ENCODE assay signal across 1 fruit fly cellular context in genomic region chrX:3108903-3109302, dm6.
TF ChIP-seq lines count a peak whose summit lies in the region.

No protein-coding gene starts in this region.

TF ChIP-seq in whole organism, embryonic, 481 proteins besides CTCF, POLR2A, EP300 and RAD21 (continued from another document and continues in another):
- TF ChIP-seq CG15269 (tag; optimal IDR thresholded peaks at IDR 0.05; lab: Kevin White, UChicago) (peak; percentile 76), zfh1 (GFP tag; IDR thresholded peaks at IDR 0.05; lab: Robert Waterston, UW) (0 out of 3 replicates have a peak, but pooled peaks have one; percentile 35), sug (tag; optimal IDR thresholded peaks at IDR 0.05; lab: Kevin White, UChicago) (peak; percentile 6), sens-2 (GFP tag; IDR thresholded peaks at IDR 0.05; lab: Robert Waterston, UW) (no peak), CG43689 (GFP tag; IDR thresholded peaks at IDR 0.05; lab: Robert Waterston, UW) (no peak), GATAe (GFP tag; conservative IDR thresholded peaks at IDR 0.05; lab: Robert Waterston, UW) (no peak), CG10267 (tag; optimal IDR thresholded peaks at IDR 0.05; lab: Kevin White, UChicago) (no peak), CG17829 (tag; optimal IDR thresholded peaks at IDR 0.05; lab: Kevin White, UChicago) (peak; percentile 43), CG9609 (GFP tag; optimal IDR thresholded peaks at IDR 0.05; lab: Kevin White, UChicago) (no peak), Elba2 (GFP tag; optimal IDR thresholded peaks at IDR 0.05; lab: Kevin White, UChicago) (no peak), CG8290 (GFP tag; optimal IDR thresholded peaks at IDR 0.05; lab: Kevin White, UChicago) (peak; percentile 20), CG8290 (tag; optimal IDR thresholded peaks at IDR 0.05; lab: Kevin White, UChicago) (no peak), emc (GFP tag; optimal IDR thresholded peaks at IDR 0.05; lab: Kevin White, UChicago) (no peak), so (GFP tag; IDR thresholded peaks at IDR 0.05; lab: Robert Waterston, UW) (0 out of 3 replicates have a peak, but pooled peaks have one; percentile 22), Asciz (GFP tag; optimal IDR thresholded peaks at IDR 0.05; lab: Kevin White, UChicago) (no peak), org-1 (GFP tag; optimal IDR thresholded peaks at IDR 0.05; lab: Kevin White, UChicago) (peak; percentile 2), kay (GFP tag; optimal IDR thresholded peaks at IDR 0.05; lab: Kevin White, UChicago) (no peak), h (optimal IDR thresholded peaks at IDR 0.05; lab: Kevin White, UChicago) (no peak), HmgZ (tag; optimal IDR thresholded peaks at IDR 0.05; lab: Kevin White, UChicago) (no peak), row (GFP tag; IDR thresholded peaks at IDR 0.05; lab: Robert Waterston, UW) (peak; percentile 63), CG7987 (GFP tag; optimal IDR thresholded peaks at IDR 0.05; lab: Kevin White, UChicago) (no peak), gsb (GFP tag; IDR thresholded peaks at IDR 0.05; lab: Robert Waterston, UW) (peak; percentile 57), NfI (GFP tag; optimal IDR thresholded peaks at IDR 0.05; lab: Kevin White, UChicago) (peak; percentile 36), btn (GFP tag; optimal IDR thresholded peaks at IDR 0.05; lab: Kevin White, UChicago) (no peak), CG17912 (GFP tag; optimal IDR thresholded peaks at IDR 0.05; lab: Kevin White, UChicago) (no peak), CG11456 (GFP tag; IDR thresholded peaks at IDR 0.05; lab: Robert Waterston, UW) (peak; percentile 54; the same call in 1 of the 3 replicates), trem (tag; optimal IDR thresholded peaks at IDR 0.05; lab: Kevin White, UChicago) (no peak), CG15601 (tag; optimal IDR thresholded peaks at IDR 0.05; lab: Kevin White, UChicago) (peak; percentile 12), MESR4 (GFP tag; optimal IDR thresholded peaks at IDR 0.05; lab: Kevin White, UChicago) (no peak), Deaf1 (tag; optimal IDR thresholded peaks at IDR 0.05; lab: Kevin White, UChicago) (no peak), CG32767 (GFP tag; IDR thresholded peaks at IDR 0.05; lab: Robert Waterston, UW) (no peak), Opbp (GFP tag; IDR thresholded peaks at IDR 0.05; lab: Robert Waterston, UW; ENCODE audit: partially characterized antibody) (no peak), vvl (GFP tag; IDR thresholded peaks at IDR 0.05; lab: Robert Waterston, UW) (peak; percentile 70), CG14860 (GFP tag; IDR thresholded peaks at IDR 0.05; lab: Robert Waterston, UW; ENCODE audit: partially characterized antibody) (no peak), mirr (GFP tag; optimal IDR thresholded peaks at IDR 0.05; lab: Kevin White, UChicago) (no peak), CG12391 (tag; optimal IDR thresholded peaks at IDR 0.05; lab: Kevin White, UChicago) (peak; percentile 63), CG15514 (GFP tag; optimal IDR thresholded peaks at IDR 0.05; lab: Kevin White, UChicago) (no peak), CG13775 (GFP tag; optimal IDR thresholded peaks at IDR 0.05; lab: Kevin White, UChicago) (peak; percentile 41), CG4424 (GFP tag; optimal IDR thresholded peaks at IDR 0.05; lab: Kevin White, UChicago) (no peak), salm (tag; optimal IDR thresholded peaks at IDR 0.05; lab: Kevin White, UChicago) (peak; percentile 15), CG11085 (GFP tag; IDR thresholded peaks at IDR 0.05; lab: Robert Waterston, UW) (0 out of 2 replicates have a peak, but pooled peaks have one; percentile 41), CG30020 (tag; optimal IDR thresholded peaks at IDR 0.05; lab: Kevin White, UChicago) (no peak), Trl (optimal IDR thresholded peaks at IDR 0.05; lab: Kevin White, UChicago) (no peak), Trl (GFP tag; optimal IDR thresholded peaks at IDR 0.05; lab: Kevin White, UChicago) (no peak), slp2 (GFP tag; optimal IDR thresholded peaks at IDR 0.05; lab: Kevin White, UChicago) (no peak), BtbVII (GFP tag; optimal IDR thresholded peaks at IDR 0.05; lab: Kevin White, UChicago) (no peak), CoRest (tag; optimal IDR thresholded peaks at IDR 0.05; lab: Kevin White, UChicago) (peak; percentile 67), CG6254 (GFP tag; optimal IDR thresholded peaks at IDR 0.05; lab: Kevin White, UChicago) (no peak), prd (optimal IDR thresholded peaks at IDR 0.05; lab: Kevin White, UChicago) (no peak), prd (GFP tag; IDR thresholded peaks at IDR 0.05; lab: Robert Waterston, UW) (peak; percentile 61; the same call in 2 of the 3 replicates), CG17802 (tag; optimal IDR thresholded peaks at IDR 0.05; lab: Kevin White, UChicago) (no peak), Doc3 (GFP tag; IDR thresholded peaks at IDR 0.05; lab: Robert Waterston, UW; ENCODE audit: partially characterized antibody) (no peak), ftz-f1 (GFP tag; optimal IDR thresholded peaks at IDR 0.05; lab: Kevin White, UChicago) (no peak), Hr39 (optimal IDR thresholded peaks at IDR 0.05; lab: Kevin White, UChicago) (no peak), CG32532 (GFP tag; IDR thresholded peaks at IDR 0.05; lab: Robert Waterston, UW) (peak; percentile 73), ATbp (GFP tag; optimal IDR thresholded peaks at IDR 0.05; lab: Kevin White, UChicago) (peak; percentile 15), CG12155 (GFP tag; optimal IDR thresholded peaks at IDR 0.05; lab: Kevin White, UChicago) (peak; percentile 49), dimm (GFP tag; IDR thresholded peaks at IDR 0.05; lab: Robert Waterston, UW) (no peak), amos (GFP tag; IDR thresholded peaks at IDR 0.05; lab: Robert Waterston, UW; ENCODE audit: partially characterized antibody) (no peak), Usf (GFP tag; optimal IDR thresholded peaks at IDR 0.05; lab: Kevin White, UChicago) (no peak), CG3838 (GFP tag; optimal IDR thresholded peaks at IDR 0.05; lab: Kevin White, UChicago) (no peak), Hr3 (GFP tag; optimal IDR thresholded peaks at IDR 0.05; lab: Kevin White, UChicago) (peak; percentile 45), cwo (GFP tag; optimal IDR thresholded peaks at IDR 0.05; lab: Kevin White, UChicago) (no peak), ara (GFP tag; IDR thresholded peaks at IDR 0.05; lab: Robert Waterston, UW) (peak; percentile 50; the same call in 1 of the 2 replicates), Mrtf (GFP tag; IDR thresholded peaks at IDR 0.05; lab: Robert Waterston, UW) (0 out of 3 replicates have a peak, but pooled peaks have one; percentile 47), CG3407 (GFP tag; optimal IDR thresholded peaks at IDR 0.05; lab: Kevin White, UChicago) (peak; percentile 13), fd102C (GFP tag; optimal IDR thresholded peaks at IDR 0.05; lab: Kevin White, UChicago) (no peak), gce (GFP tag; IDR thresholded peaks at IDR 0.05; lab: Robert Waterston, UW) (0 out of 3 replicates have a peak, but pooled peaks have one; percentile 9), tap (tag; optimal IDR thresholded peaks at IDR 0.05; lab: Kevin White, UChicago) (no peak), odd (GFP tag; optimal IDR thresholded peaks at IDR 0.05; lab: Kevin White, UChicago) (no peak), dan (GFP tag; IDR thresholded peaks at IDR 0.05; lab: Robert Waterston, UW) (no peak), Nf-YB (GFP tag; optimal IDR thresholded peaks at IDR 0.05; lab: Kevin White, UChicago) (peak; percentile 17), CG12942 (GFP tag; optimal IDR thresholded peaks at IDR 0.05; lab: Kevin White, UChicago) (peak; percentile 36), CG6272 (GFP tag; IDR thresholded peaks at IDR 0.05; lab: Robert Waterston, UW) (no peak), Dip2 (GFP tag; IDR thresholded peaks at IDR 0.05; lab: Robert Waterston, UW) (no peak), CkIIα-i1 (GFP tag; IDR thresholded peaks at IDR 0.05; lab: Robert Waterston, UW) (no peak), CG16813 (GFP tag; IDR thresholded peaks at IDR 0.05; lab: Robert Waterston, UW; ENCODE audit: partially characterized antibody) (no peak), CG10565 (GFP tag; optimal IDR thresholded peaks at IDR 0.05; lab: Kevin White, UChicago) (no peak), CG6689 (GFP tag; IDR thresholded peaks at IDR 0.05; lab: Robert Waterston, UW) (peak; percentile 66; the same call in 1 of the 2 replicates), CG7786 (GFP tag; optimal IDR thresholded peaks at IDR 0.05; lab: Kevin White, UChicago) (no peak), az2 (GFP tag; optimal IDR thresholded peaks at IDR 0.05; lab: Kevin White, UChicago) (peak; percentile 42), CG14050 (GFP tag; IDR thresholded peaks at IDR 0.05; lab: Robert Waterston, UW) (peak; percentile 35; the same call in 2 of the 3 replicates), Oli (tag; optimal IDR thresholded peaks at IDR 0.05; lab: Kevin White, UChicago) (peak; percentile 63), CG13123 (GFP tag; optimal IDR thresholded peaks at IDR 0.05; lab: Kevin White, UChicago) (no peak), esg (GFP tag; conservative IDR thresholded peaks at IDR 0.05; lab: Robert Waterston, UW) (peak; percentile 41), bcd (GFP tag; optimal IDR thresholded peaks at IDR 0.05; lab: Kevin White, UChicago) (peak; percentile 10), cas (GFP tag; IDR thresholded peaks at IDR 0.05; lab: Robert Waterston, UW) (no peak), CG4730 (GFP tag; IDR thresholded peaks at IDR 0.05; lab: Robert Waterston, UW) (0 out of 2 replicates have a peak, but pooled peaks have one; percentile 33), seq (GFP tag; IDR thresholded peaks at IDR 0.05; lab: Robert Waterston, UW) (0 out of 2 replicates have a peak, but pooled peaks have one; percentile 22), CG9437 (GFP tag; optimal IDR thresholded peaks at IDR 0.05; lab: Kevin White, UChicago) (peak; percentile 27), CG18619 (GFP tag; optimal IDR thresholded peaks at IDR 0.05; lab: Kevin White, UChicago) (peak; percentile 22), danr (GFP tag; IDR thresholded peaks at IDR 0.05; lab: Robert Waterston, UW) (no peak), caup (GFP tag; optimal IDR thresholded peaks at IDR 0.05; lab: Kevin White, UChicago; ENCODE audit: severe bottlenecking) (no peak), luna (GFP tag; optimal IDR thresholded peaks at IDR 0.05; lab: Kevin White, UChicago) (no peak), CG16863 (GFP tag; optimal IDR thresholded peaks at IDR 0.05; lab: Kevin White, UChicago) (no peak), nmo (GFP tag; optimal IDR thresholded peaks at IDR 0.05; lab: Kevin White, UChicago) (peak; percentile 65), Sox100B (GFP tag; optimal IDR thresholded peaks at IDR 0.05; lab: Kevin White, UChicago) (no peak), CG4282 (GFP tag; optimal IDR thresholded peaks at IDR 0.05; lab: Kevin White, UChicago) (no peak), CG42726 (GFP tag; IDR thresholded peaks at IDR 0.05; lab: Robert Waterston, UW; ENCODE audit: partially characterized antibody) (no peak), Sox102F (GFP tag; optimal IDR thresholded peaks at IDR 0.05; lab: Kevin White, UChicago) (peak; percentile 67), PHDP (tag; optimal IDR thresholded peaks at IDR 0.05; lab: Kevin White, UChicago) (peak; percentile 74), grau (tag; optimal IDR thresholded peaks at IDR 0.05; lab: Kevin White, UChicago) (peak; percentile 61), CG15011 (GFP tag; optimal IDR thresholded peaks at IDR 0.05; lab: Kevin White, UChicago) (no peak), jigr1 (GFP tag; IDR thresholded peaks at IDR 0.05; lab: Robert Waterston, UW) (0 out of 3 replicates have a peak, but pooled peaks have one; percentile 15), fd3F (GFP tag; optimal IDR thresholded peaks at IDR 0.05; lab: Kevin White, UChicago) (peak; percentile 43), CG17361 (GFP tag; IDR thresholded peaks at IDR 0.05; lab: Robert Waterston, UW) (peak; percentile 47; the same call in 1 of the 3 replicates), CG7928 (GFP tag; optimal IDR thresholded peaks at IDR 0.05; lab: Kevin White, UChicago) (no peak), CG16779 (GFP tag; IDR thresholded peaks at IDR 0.05; lab: Robert Waterston, UW) (no peak), CG16815 (GFP tag; optimal IDR thresholded peaks at IDR 0.05; lab: Kevin White, UChicago) (peak; percentile 22), NK7.1 (GFP tag; optimal IDR thresholded peaks at IDR 0.05; lab: Kevin White, UChicago) (no peak), Poxn (GFP tag; IDR thresholded peaks at IDR 0.05; lab: Robert Waterston, UW) (no peak), CG34376 (GFP tag; optimal IDR thresholded peaks at IDR 0.05; lab: Kevin White, UChicago) (no peak), fd64A (GFP tag; optimal IDR thresholded peaks at IDR 0.05; lab: Kevin White, UChicago) (no peak), bab2 (GFP tag; optimal IDR thresholded peaks at IDR 0.05; lab: Kevin White, UChicago) (no peak), gem (tag; optimal IDR thresholded peaks at IDR 0.05; lab: Kevin White, UChicago) (peak; percentile 83), Xrp1 (GFP tag; IDR thresholded peaks at IDR 0.05; lab: Robert Waterston, UW) (peak; percentile 76), ap (GFP tag; IDR thresholded peaks at IDR 0.05; lab: Robert Waterston, UW) (peak; percentile 38; the same call in 1 of the 2 replicates), CG5953 (GFP tag; IDR thresholded peaks at IDR 0.05; lab: Robert Waterston, UW) (peak; percentile 14; the same call in 1 of the 2 replicates), scrt (GFP tag; optimal IDR thresholded peaks at IDR 0.05; lab: Kevin White, UChicago) (no peak), tup (GFP tag; optimal IDR thresholded peaks at IDR 0.05; lab: Kevin White, UChicago) (no peak), CG2712 (tag; optimal IDR thresholded peaks at IDR 0.05; lab: Kevin White, UChicago) (peak; percentile 63), ash1 (GFP tag; optimal IDR thresholded peaks at IDR 0.05; lab: Kevin White, UChicago) (no peak), CG14014 (GFP tag; IDR thresholded peaks at IDR 0.05; lab: Robert Waterston, UW) (peak; percentile 50; the same call in 1 of the 2 replicates), Hr51 (GFP tag; optimal IDR thresholded peaks at IDR 0.05; lab: Kevin White, UChicago) (peak in 1 of 2 experiments; percentile 70), CG11560 (tag; IDR thresholded peaks at IDR 0.05; lab: Robert Waterston, UW) (no peak; the same call in 2 of the 3 replicates), gcm2 (GFP tag; optimal IDR thresholded peaks at IDR 0.05; lab: Kevin White, UChicago) (no peak), CG11398 (GFP tag; optimal IDR thresholded peaks at IDR 0.05; lab: Kevin White, UChicago) (no peak), B-H1 (GFP tag; IDR thresholded peaks at IDR 0.05; lab: Robert Waterston, UW) (no peak), CG17359 (tag; optimal IDR thresholded peaks at IDR 0.05; lab: Kevin White, UChicago) (no peak), CG9215 (GFP tag; IDR thresholded peaks at IDR 0.05; lab: Robert Waterston, UW) (peak; percentile 22; the same call in 1 of the 2 replicates), Ssrp (tag; optimal IDR thresholded peaks at IDR 0.05; lab: Kevin White, UChicago) (peak; percentile 64), gcm (GFP tag; optimal IDR thresholded peaks at IDR 0.05; lab: Kevin White, UChicago) (peak; percentile 38)
